Fruit fly (Drosophila melanogaster) whole organism, prepupa: ENCODE measurements around the gene Lcp65Af.
"Not testable (repeated sequence)": the region's sequence is repeated elsewhere in the genome, so short reads cannot be mapped to it uniquely, and the experiment has no call there.

Experiments used
- Blimp-1 ChIP-seq: fragments of 200-800 bp; sonication (Bioruptor generic); optimal IDR thresholded peaks from 3 replicates; lab custom pipeline; 2017; ENCODE audit warnings: missing biosample characterization, missing genetic modification characterization, mild to moderate bottlenecking, moderate library complexity, missing genetic modification reagents
- CG10669 ChIP-seq: fragments of 200-800 bp; sonication (Bioruptor generic); optimal IDR thresholded peaks from 3 replicates; lab custom pipeline; 2018; ENCODE audit warnings: missing biosample characterization, mild to moderate bottlenecking, missing genetic modification characterization, moderate library complexity
- CG16779 ChIP-seq: fragments of 200-800 bp; sonication (Bioruptor generic); optimal IDR thresholded peaks from 3 replicates; lab custom pipeline; 2017; ENCODE audit warnings: missing biosample characterization, mild to moderate bottlenecking, missing genetic modification characterization
- CG3032 ChIP-seq: fragments of 200-800 bp; optimal IDR thresholded peaks from 2 replicates; lab custom pipeline; 2019; ENCODE audit warnings: missing biosample characterization, mild to moderate bottlenecking, missing genetic modification characterization, moderate library complexity
- CG34406 ChIP-seq: fragments of 200-800 bp; sonication (Bioruptor generic); optimal IDR thresholded peaks from 3 replicates; lab custom pipeline; 2016; ENCODE audit warnings: missing biosample characterization, missing genetic modification characterization
- Lpt ChIP-seq: fragments of 200-800 bp; sonication (Bioruptor generic); optimal IDR thresholded peaks from 3 replicates; lab custom pipeline; 2016; ENCODE audit warnings: missing biosample characterization, missing genetic modification characterization
- Sox15 ChIP-seq: fragments of 200-800 bp; sonication (Bioruptor generic); optimal IDR thresholded peaks from 3 replicates; lab custom pipeline; 2016; ENCODE audit warnings: missing biosample characterization, missing genetic modification characterization
- dac ChIP-seq: fragments of 200-800 bp; sonication (Bioruptor generic); optimal IDR thresholded peaks from 2 replicates; lab custom pipeline; 2017; ENCODE audit warnings: missing biosample characterization, mild to moderate bottlenecking, missing genetic modification characterization
- lz ChIP-seq: fragments of 200-800 bp; sonication (Bioruptor generic); optimal IDR thresholded peaks from 3 replicates; lab custom pipeline; 2016; ENCODE audit warnings: missing biosample characterization, missing genetic modification characterization

dm6 chr3L:6146374-6146773 is 9.8 kb upstream of the Lcp65Af start, which contains the start of gene Lcp65Ab2:
- TF ChIP-seq Sox15 (GFP tag; lab: Kevin White, UChicago); lz (GFP tag; lab: Kevin White, UChicago); CG3032 (tag; lab: Kevin White, UChicago); CG16779; Blimp-1 (GFP tag; lab: Kevin White, UChicago); dac; CG10669 (GFP tag; lab: Kevin White, UChicago); CG34406 (GFP tag; lab: Kevin White, UChicago); Lpt (GFP tag; lab: Kevin White, UChicago): not testable (repeated sequence)
